Worm (Caenorhabditis elegans): ENCODE measurements around the gene srw-98.

ce11 chrV:1629329-1629728 is 48.8 kb downstream of the srw-98 start, which contains the start of gene nhr-238:
- no peak for TF ChIP-seq hpl-2 (GFP tag; optimal IDR thresholded peaks at IDR 0.05)
- no peak for TF ChIP-seq nhr-76 (tag; optimal IDR thresholded peaks at IDR 0.05)
- TF ChIP-seq snu-23 (GFP tag; optimal IDR thresholded peaks at IDR 0.05), result peak; percentile 29
- no peak for TF ChIP-seq fkh-10 (GFP tag; optimal IDR thresholded peaks at IDR 0.05)
- no peak for TF ChIP-seq pqm-1 (tag; optimal IDR thresholded peaks at IDR 0.05)
- no peak for TF ChIP-seq irx-1 (tag; optimal IDR thresholded peaks at IDR 0.05)
- no peak for TF ChIP-seq jun-1 (tag; optimal IDR thresholded peaks at IDR 0.05)
- TF ChIP-seq lin-39 (tag; optimal IDR thresholded peaks at IDR 0.05), result no peak
- TF ChIP-seq lin-35 (GFP tag; optimal IDR thresholded peaks at IDR 0.05), result peak in 1 of 2 experiments; percentile 6
- no peak for TF ChIP-seq snpc-4 (tag; optimal IDR thresholded peaks at IDR 0.05)
- no peak for TF ChIP-seq mdl-1 (tag; optimal IDR thresholded peaks at IDR 0.05)
- no peak for TF ChIP-seq ces-1 (GFP tag; optimal IDR thresholded peaks at IDR 0.05)

Measured in whole organism, L1 larva.